Comparison of ENCODE assay signal across 1 fruit fly cellular context in the genomic region with DNA sequence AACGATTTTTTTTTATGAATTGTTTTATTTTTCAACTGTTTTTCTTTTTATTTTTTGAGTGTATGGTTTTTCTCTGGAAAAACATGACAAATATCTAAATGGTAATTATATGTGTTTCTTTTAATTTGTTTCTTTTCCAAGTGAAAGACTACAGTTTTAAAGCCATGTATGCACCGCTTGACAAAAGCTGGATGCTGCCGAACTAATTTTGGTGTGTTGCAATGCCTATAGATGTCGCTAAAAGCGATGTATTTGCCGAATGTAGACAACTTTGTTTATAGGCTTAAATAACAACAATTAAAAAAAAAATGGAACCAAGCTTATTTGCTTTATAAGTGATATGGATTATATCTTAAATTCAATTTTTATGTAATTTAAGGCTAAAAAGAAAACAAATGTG.
TF ChIP-seq lines count a peak whose summit lies in the region.

A gene (minus strand): TSS at position 120 of the 400 bp plus-strand sequence.

TF ChIP-seq in whole organism, embryonic, 481 proteins besides CTCF, POLR2A, EP300 and RAD21 (continued from another document):
- peak; percentile 64 for TF ChIP-seq cad (GFP tag; optimal IDR thresholded peaks at IDR 0.05; lab: Kevin White, UChicago)
- TF ChIP-seq GATAe (GFP tag; conservative IDR thresholded peaks at IDR 0.05; lab: Robert Waterston, UW), result no peak
- no peak for TF ChIP-seq E2f2 (GFP tag; IDR thresholded peaks at IDR 0.05; lab: Robert Waterston, UW)
- no peak for TF ChIP-seq CG17829 (tag; optimal IDR thresholded peaks at IDR 0.05; lab: Kevin White, UChicago)
- no peak for TF ChIP-seq Fer3 (tag; optimal IDR thresholded peaks at IDR 0.05; lab: Kevin White, UChicago)
- no peak for TF ChIP-seq run (tag; optimal IDR thresholded peaks at IDR 0.05; lab: Kevin White, UChicago)
- no peak for TF ChIP-seq CG3407 (GFP tag; optimal IDR thresholded peaks at IDR 0.05; lab: Kevin White, UChicago)
- no peak for TF ChIP-seq CG11723 (GFP tag; optimal IDR thresholded peaks at IDR 0.05; lab: Kevin White, UChicago)
- peak; percentile 69 for TF ChIP-seq Bgb (GFP tag; IDR thresholded peaks at IDR 0.05; lab: Robert Waterston, UW; ENCODE audit: partially characterized antibody)
- TF ChIP-seq Antp (GFP tag; optimal IDR thresholded peaks at IDR 0.05; lab: Kevin White, UChicago), result peak; percentile 11
- no peak for TF ChIP-seq CG4707 (GFP tag; optimal IDR thresholded peaks at IDR 0.05; lab: Kevin White, UChicago)
- no peak for TF ChIP-seq Dll (GFP tag; IDR thresholded peaks at IDR 0.05; lab: Robert Waterston, UW; ENCODE audit: partially characterized antibody)
- no peak for TF ChIP-seq kay (GFP tag; optimal IDR thresholded peaks at IDR 0.05; lab: Kevin White, UChicago)
- no peak for TF ChIP-seq sim (GFP tag; IDR thresholded peaks at IDR 0.05; lab: Robert Waterston, UW)
- TF ChIP-seq Pdp1 (GFP tag; optimal IDR thresholded peaks at IDR 0.05; lab: Kevin White, UChicago), result peak in 1 of 2 experiments; percentile 22
- peak; percentile 10 for TF ChIP-seq Chrac-16 (GFP tag; optimal IDR thresholded peaks at IDR 0.05; lab: Kevin White, UChicago)
- no peak for TF ChIP-seq org-1 (GFP tag; optimal IDR thresholded peaks at IDR 0.05; lab: Kevin White, UChicago)
- no peak for TF ChIP-seq tgo (GFP tag; IDR thresholded peaks at IDR 0.05; lab: Robert Waterston, UW)
